Fruit fly (Drosophila melanogaster): ENCODE results near the gene CG31407.

CG31407 gene

DNA sequence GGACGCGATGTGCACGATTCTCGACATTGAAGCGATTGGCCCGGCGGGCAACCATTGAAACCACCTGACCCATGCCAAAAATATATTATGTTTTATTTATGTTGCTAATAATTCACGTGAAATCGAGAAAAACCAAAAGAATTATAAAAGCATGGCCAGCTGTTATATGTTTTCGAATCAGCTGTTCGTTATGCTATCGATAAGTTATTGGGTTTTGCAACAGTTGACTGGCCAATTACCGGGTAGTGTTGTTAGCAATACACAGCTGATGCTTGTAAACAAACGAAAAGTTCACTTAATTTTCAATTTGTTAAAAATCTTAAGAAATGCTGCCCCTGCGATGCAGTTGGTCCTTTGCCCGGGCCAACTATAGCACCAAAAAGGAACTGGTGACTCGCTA, 20.4 kb upstream of the CG31407 start, which contains the start of the genes CG11722 and mtTFB2 (continued):
- TF ChIP-seq NC2α (GFP tag; optimal IDR thresholded peaks at IDR 0.05): no peak
- no peak for TF ChIP-seq ssp (GFP tag; IDR thresholded peaks at IDR 0.05)
- TF ChIP-seq Dip3 (GFP tag; optimal IDR thresholded peaks at IDR 0.05): no peak
- no peak for TF ChIP-seq CG6175 (GFP tag; IDR thresholded peaks at IDR 0.05)
- no peak for TF ChIP-seq CG7963 (GFP tag; IDR thresholded peaks at IDR 0.05; ENCODE audit: partially characterized antibody)
- no peak for TF ChIP-seq Gug (GFP tag; IDR thresholded peaks at IDR 0.05)
- no peak for TF ChIP-seq Oaz (GFP tag; IDR thresholded peaks at IDR 0.05)
- TF ChIP-seq otp (GFP tag; IDR thresholded peaks at IDR 0.05): no peak
- TF ChIP-seq Dref (GFP tag; IDR thresholded peaks at IDR 0.05): peak; percentile 68
- TF ChIP-seq CG8388 (GFP tag; optimal IDR thresholded peaks at IDR 0.05): no peak
- TF ChIP-seq Hmx (GFP tag; optimal IDR thresholded peaks at IDR 0.05): no peak
- no peak for TF ChIP-seq fd3F (GFP tag; optimal IDR thresholded peaks at IDR 0.05)
- TF ChIP-seq slou (GFP tag; optimal IDR thresholded peaks at IDR 0.05): no peak
- no peak for TF ChIP-seq CG10147 (GFP tag; optimal IDR thresholded peaks at IDR 0.05)
- no peak for TF ChIP-seq Adf1 (GFP tag; IDR thresholded peaks at IDR 0.05)
- no peak for TF ChIP-seq CG17328 (GFP tag; IDR thresholded peaks at IDR 0.05)
- TF ChIP-seq twi (tag; optimal IDR thresholded peaks at IDR 0.05): no peak
- no peak for TF ChIP-seq pnt (GFP tag; optimal IDR thresholded peaks at IDR 0.05)
- no peak for TF ChIP-seq CG17186 (GFP tag; optimal IDR thresholded peaks at IDR 0.05)
- no peak for TF ChIP-seq CG8290 (GFP tag; optimal IDR thresholded peaks at IDR 0.05)
- peak in 1 of 2 experiments; percentile 37 for TF ChIP-seq CG8290 (tag; optimal IDR thresholded peaks at IDR 0.05)
- TF ChIP-seq chm (GFP tag; IDR thresholded peaks at IDR 0.05): peak; percentile 18; the same call in 1 of the 2 replicates
- TF ChIP-seq lilli (GFP tag; optimal IDR thresholded peaks at IDR 0.05): no peak
- TF ChIP-seq Dip2 (GFP tag; IDR thresholded peaks at IDR 0.05): no peak
- no peak for TF ChIP-seq dmrt99B (tag; optimal IDR thresholded peaks at IDR 0.05)
- no peak for TF ChIP-seq CG11247 (GFP tag; IDR thresholded peaks at IDR 0.05)
- no peak for TF ChIP-seq CG1602 (GFP tag; optimal IDR thresholded peaks at IDR 0.05)
- no peak for TF ChIP-seq mam (GFP tag; optimal IDR thresholded peaks at IDR 0.05)
- TF ChIP-seq yki (optimal IDR thresholded peaks at IDR 0.05): no peak
- no peak for TF ChIP-seq luna (GFP tag; optimal IDR thresholded peaks at IDR 0.05)
- TF ChIP-seq CG7839 (tag; optimal IDR thresholded peaks at IDR 0.05): no peak
- no peak for TF ChIP-seq wor (GFP tag; IDR thresholded peaks at IDR 0.05)
- TF ChIP-seq sob (GFP tag; IDR thresholded peaks at IDR 0.05): no peak
- TF ChIP-seq CG2889 (GFP tag; IDR thresholded peaks at IDR 0.05): no peak
- TF ChIP-seq CG14050 (GFP tag; IDR thresholded peaks at IDR 0.05): no peak
- no peak for TF ChIP-seq Oli (tag; optimal IDR thresholded peaks at IDR 0.05)
- TF ChIP-seq tio (GFP tag; optimal IDR thresholded peaks at IDR 0.05): no peak
- TF ChIP-seq CG7357 (GFP tag; IDR thresholded peaks at IDR 0.05): no peak
- TF ChIP-seq D19B (GFP tag; optimal IDR thresholded peaks at IDR 0.05): no peak
- no peak for TF ChIP-seq lab (GFP tag; optimal IDR thresholded peaks at IDR 0.05)
- no peak for TF ChIP-seq CG7556 (GFP tag; optimal IDR thresholded peaks at IDR 0.05)
- TF ChIP-seq CG16813 (GFP tag; IDR thresholded peaks at IDR 0.05; ENCODE audit: partially characterized antibody): no peak
- TF ChIP-seq hb (GFP tag; IDR thresholded peaks at IDR 0.05; ENCODE audit: partially characterized antibody): 0 out of 3 replicates have a peak, but pooled peaks have one; percentile 13
- no peak for TF ChIP-seq CkIIα-i1 (GFP tag; IDR thresholded peaks at IDR 0.05)
- TF ChIP-seq CG15514 (GFP tag; optimal IDR thresholded peaks at IDR 0.05): peak; percentile 45
- TF ChIP-seq CG9817 (tag; optimal IDR thresholded peaks at IDR 0.05): no peak
- no peak for TF ChIP-seq pita (GFP tag; optimal IDR thresholded peaks at IDR 0.05)
- TF ChIP-seq CG10267 (tag; optimal IDR thresholded peaks at IDR 0.05): peak; percentile 91
- no peak for TF ChIP-seq CrebB (tag; optimal IDR thresholded peaks at IDR 0.05)
- no peak for TF ChIP-seq CG12391 (tag; optimal IDR thresholded peaks at IDR 0.05)
- TF ChIP-seq Sox100B (GFP tag; optimal IDR thresholded peaks at IDR 0.05): no peak
- TF ChIP-seq Antp (GFP tag; optimal IDR thresholded peaks at IDR 0.05): no peak
- no peak for TF ChIP-seq schlank (tag; optimal IDR thresholded peaks at IDR 0.05)

Data from whole organism, embryonic.